Worm (Caenorhabditis elegans): Measurements from ENCODE around the gene F27E5.5.

F27E5.5 gene

ce11 chrII:10134285-10134995 is 2.8 kb upstream of the F27E5.5 start, which contains the start of gene F27E5.9:
F27E5.9 (plus strand) TSS chrII:10134945.
- TF ChIP-seq unc-62 (GFP tag; optimal IDR thresholded peaks at IDR 0.05) = no peak

ce11 chrII:10132818-10133217 is 1.2 kb upstream of the F27E5.5 start:
- TF ChIP-seq unc-62 (GFP tag; optimal IDR thresholded peaks at IDR 0.05) = no peak

DNA sequence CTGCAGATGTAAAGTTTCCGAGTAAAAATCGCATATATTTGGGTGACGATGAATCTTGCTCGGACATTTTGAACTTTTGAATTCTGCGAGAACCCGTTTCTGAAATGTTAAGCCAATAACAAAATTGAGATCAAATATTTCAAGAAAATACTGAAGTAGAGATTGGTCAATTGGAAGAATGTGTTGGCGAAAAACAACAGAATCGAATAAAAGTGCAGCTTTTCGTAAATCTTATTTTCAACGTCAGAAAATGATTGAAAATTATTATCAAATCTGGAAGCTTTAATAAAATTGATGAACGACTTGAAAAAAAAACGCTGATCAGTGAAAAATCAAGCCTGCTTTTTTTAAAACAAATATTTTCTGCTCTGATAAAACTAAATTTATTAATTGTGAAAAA is 4.3 kb downstream of the F27E5.5 start, which contains the start of gene F27E5.8:
Gene F27E5.8, minus strand, starts transcription at position 101 of the 400 bp plus-strand sequence.
- no peak for TF ChIP-seq unc-62 (GFP tag; optimal IDR thresholded peaks at IDR 0.05)

- no peak for TF ChIP-seq unc-62 (GFP tag; optimal IDR thresholded peaks at IDR 0.05)
Measured at ce11 chrII:10122465-10122864, 9.2 kb downstream of the F27E5.5 start, which contains the start of gene F27E5.7. F27E5.7 (plus strand) TSS chrII:10122765.

DNA sequence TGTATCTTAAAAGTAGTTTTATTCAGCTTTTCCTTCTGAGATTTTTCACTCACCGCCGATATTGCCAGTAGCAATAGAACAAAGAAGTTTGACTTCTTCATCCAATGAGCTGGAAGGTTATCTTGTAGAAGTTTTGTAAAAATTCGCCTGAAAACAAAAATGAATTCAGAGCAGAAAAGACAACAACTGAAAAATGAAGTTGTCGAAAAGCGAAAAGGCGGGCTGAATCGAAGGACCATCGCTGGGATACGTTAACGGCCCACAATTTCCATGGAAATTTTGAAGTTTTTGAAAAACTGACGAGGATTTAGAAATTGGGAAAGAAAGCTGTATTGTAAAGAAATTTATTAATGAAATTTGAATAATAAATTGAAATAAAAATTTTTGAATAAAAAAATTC is 9.9 kb downstream of the F27E5.5 start, which contains the start of gene lov-1:
Gene lov-1, minus strand, starts transcription at position 101 of the 400 bp plus-strand sequence.
- no peak for TF ChIP-seq unc-62 (GFP tag; optimal IDR thresholded peaks at IDR 0.05)

DNA sequence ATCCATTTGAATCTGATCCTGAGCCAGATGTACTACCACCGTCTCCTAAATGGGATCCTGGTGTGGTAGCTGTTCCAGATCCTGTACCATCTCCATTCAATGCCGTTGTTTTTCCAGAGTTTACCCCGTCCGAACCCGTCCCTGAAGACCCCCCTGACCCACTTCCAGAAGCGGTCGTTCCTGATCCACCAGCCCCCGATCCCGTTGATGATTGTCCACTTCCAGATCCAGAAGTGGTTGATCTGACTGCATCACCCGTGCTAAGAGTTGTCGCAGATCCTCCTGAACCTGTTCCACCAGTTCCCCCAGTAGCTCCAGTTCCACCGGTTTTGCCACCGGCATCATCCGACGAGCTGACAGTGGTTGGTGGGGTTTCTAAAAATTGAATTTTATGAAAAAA is 15.0 kb downstream of the F27E5.5 start:
- TF ChIP-seq unc-62 (GFP tag; optimal IDR thresholded peaks at IDR 0.05) = no peak

DNA sequence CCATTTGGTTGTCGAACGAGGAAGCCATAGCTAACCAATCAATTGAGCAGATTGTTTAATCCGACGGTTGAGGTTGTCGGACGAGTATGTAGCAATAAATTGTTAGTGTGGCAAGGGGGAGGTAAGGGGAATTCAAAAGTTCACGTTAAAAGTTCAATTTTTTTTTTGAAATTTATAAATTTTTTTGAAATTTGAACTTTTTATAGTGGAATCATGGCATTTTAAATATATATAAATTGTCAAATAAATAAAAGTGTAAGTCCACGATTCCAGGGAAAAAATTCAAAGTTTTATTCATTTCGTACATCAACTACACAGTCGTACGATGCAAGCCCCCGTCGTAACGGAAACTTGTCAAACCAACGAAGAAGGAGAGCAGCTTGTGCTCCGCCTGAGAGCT is 23.3 kb downstream of the F27E5.5 start, which contains the start of the genes ZK945.7 and ZK945.8:
Gene ZK945.7, minus strand, starts transcription at position 101 of the 400 bp plus-strand sequence.
Gene ZK945.8, plus strand, starts transcription at position 275 of the 400 bp plus-strand sequence.
- TF ChIP-seq unc-62 (GFP tag; optimal IDR thresholded peaks at IDR 0.05) = no peak

- no peak for TF ChIP-seq unc-62 (GFP tag; optimal IDR thresholded peaks at IDR 0.05)
Measured at ce11 chrII:10106870-10107269, 24.8 kb downstream of the F27E5.5 start, which contains the start of gene ZK945.6. ZK945.6 (minus strand) TSS chrII:10106970.

- TF ChIP-seq unc-62 (GFP tag; optimal IDR thresholded peaks at IDR 0.05) = no peak
Measured at ce11 chrII:10105604-10106003, 26.1 kb downstream of the F27E5.5 start, which contains the start of gene ZK945.4. ZK945.4 (minus strand) TSS chrII:10105704.

DNA sequence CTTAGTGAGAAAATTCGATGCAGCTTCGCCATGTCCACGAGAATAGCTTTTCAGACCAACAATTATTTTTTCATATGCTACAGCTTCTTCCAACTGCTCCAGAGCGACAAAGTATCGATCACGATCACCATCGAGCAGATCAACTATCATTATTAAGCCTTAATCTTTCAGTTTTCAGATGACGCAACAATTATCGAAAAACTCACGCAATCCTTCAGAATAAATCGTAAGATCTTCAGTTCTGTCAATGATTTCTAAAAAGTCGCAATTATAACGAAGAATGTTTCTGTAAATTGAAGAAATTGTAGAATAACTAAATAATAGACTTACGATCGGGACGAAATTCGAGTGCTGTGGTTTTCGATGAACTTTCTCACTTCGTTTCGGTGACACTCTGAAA is 28.4 kb downstream of the F27E5.5 start:
- no peak for TF ChIP-seq unc-62 (GFP tag; optimal IDR thresholded peaks at IDR 0.05)

DNA sequence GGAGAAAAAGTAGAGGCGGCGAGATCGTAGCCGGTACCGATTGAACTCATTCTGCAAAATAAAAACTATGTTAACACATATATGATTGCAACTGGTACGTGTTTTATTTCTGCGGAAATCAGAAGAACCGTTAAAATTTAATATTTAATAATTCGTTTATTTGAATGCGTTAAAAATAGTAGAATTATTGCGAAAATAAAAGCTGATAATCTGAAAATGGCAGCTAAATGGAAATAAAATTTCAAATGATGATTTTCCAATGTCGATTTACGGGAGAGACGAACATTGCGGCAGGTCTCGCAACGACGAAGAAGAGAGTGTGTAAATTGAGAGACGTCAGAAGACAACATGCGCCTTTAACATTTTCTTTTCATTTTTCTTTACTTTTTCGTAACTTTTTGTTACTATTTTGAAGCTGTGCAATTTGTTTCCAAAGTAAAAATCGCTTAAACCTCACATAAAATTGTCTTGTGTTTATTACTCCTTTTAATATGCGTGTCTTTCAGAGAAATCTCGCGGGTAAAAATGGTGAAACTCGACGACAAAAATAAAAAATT is 31.8 kb downstream of the F27E5.5 start, which contains the start of the genes pas-7 and puf-12:
Gene pas-7, minus strand, starts transcription at position 51 of the 557 bp plus-strand sequence.
Gene puf-12, plus strand, starts transcription at position 507 of the 557 bp plus-strand sequence.
- no peak for TF ChIP-seq unc-62 (GFP tag; optimal IDR thresholded peaks at IDR 0.05)

ce11 chrII:10099072-10099471 is 32.6 kb downstream of the F27E5.5 start:
- no peak for TF ChIP-seq unc-62 (GFP tag; optimal IDR thresholded peaks at IDR 0.05)

DNA sequence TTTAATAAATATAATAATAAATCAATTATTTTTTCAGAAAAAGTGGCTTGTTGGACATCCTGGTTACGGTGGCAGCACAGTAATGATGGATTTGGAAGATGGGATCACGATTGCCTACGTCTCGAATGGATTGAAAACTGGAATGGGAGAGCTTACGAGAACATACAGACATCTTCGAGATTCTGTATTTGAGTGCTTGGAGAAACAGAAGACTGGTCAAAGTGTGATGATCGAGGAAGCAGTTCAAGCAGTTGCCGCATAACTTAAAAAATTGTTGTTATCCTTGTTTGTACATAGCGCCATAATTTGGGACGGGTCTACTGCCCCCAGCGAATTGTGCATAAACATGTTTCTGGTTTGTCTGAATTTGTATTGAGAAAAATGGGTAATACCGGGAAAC is 33.2 kb downstream of the F27E5.5 start:
- TF ChIP-seq unc-62 (GFP tag; optimal IDR thresholded peaks at IDR 0.05) = no peak

ce11 chrII:10095224-10095623 is 36.4 kb downstream of the F27E5.5 start:
- TF ChIP-seq unc-62 (GFP tag; optimal IDR thresholded peaks at IDR 0.05) = no peak

DNA sequence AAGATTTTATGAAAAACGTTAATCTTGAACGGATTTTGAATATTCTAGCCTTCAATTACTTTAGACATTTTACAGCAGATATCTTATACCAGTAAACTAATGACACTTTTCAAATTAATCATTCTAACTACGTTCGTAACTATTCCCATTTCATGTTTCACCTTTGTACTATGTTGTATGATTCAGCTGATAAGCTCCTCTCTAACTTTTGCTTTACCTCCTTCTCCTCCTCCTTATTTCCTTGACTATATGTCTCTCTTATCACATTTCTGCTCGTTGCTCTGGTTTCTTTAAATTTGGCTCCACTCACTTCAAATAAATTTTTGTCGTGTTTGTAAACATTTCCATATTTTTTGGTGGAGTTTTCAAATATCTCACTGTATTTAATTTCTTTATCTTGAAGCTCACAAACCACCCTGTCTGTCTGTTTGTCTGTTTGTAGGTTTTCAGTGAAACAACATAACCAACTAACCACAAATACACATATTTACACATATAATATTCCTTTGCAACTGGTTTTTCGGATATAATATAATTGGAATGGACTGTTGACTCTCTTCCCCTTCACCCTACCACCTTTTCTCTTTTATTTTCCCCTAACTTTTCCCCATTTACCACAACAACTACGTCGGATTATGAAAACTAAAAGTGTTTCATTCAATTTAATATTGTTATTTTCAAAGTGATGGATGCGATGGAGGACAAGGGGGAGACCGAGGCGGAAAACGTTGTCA is 37.3 kb downstream of the F27E5.5 start, which contains the start of gene lact-2:
Gene lact-2, plus strand, starts transcription at position 684 of the 734 bp plus-strand sequence.
- TF ChIP-seq unc-62 (GFP tag; optimal IDR thresholded peaks at IDR 0.05) = no peak

DNA sequence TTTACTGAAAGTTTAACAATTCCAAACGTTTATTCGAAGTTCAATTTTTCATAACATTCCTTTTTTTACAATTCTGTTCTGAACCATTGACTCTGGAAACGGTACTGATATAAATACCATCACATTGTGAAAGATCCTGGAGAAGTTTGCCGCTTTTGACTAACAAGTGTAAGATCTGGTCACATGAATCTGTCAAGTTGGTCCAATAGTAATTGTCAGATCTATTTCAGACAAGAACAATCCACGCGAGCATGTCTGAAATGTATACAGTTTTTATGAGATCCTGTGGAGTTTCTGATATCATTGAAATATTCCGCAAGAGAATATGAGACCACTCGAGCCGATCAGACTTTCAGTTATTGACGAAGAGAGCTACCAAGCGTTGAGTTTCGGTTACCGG is 38.5 kb downstream of the F27E5.5 start:
- TF ChIP-seq unc-62 (GFP tag; optimal IDR thresholded peaks at IDR 0.05) = no peak
